Worm (Caenorhabditis elegans) whole organism, L2 larva: ENCODE results near the gene F33D4.4.

Experiments used
- alr-1 ChIP-seq: fragments of 150-350 bp; optimal IDR thresholded peaks from 2 replicates; lab custom pipeline; 2014; ENCODE audit warnings: missing biosample characterization, missing genetic modification characterization
- ceh-82 ChIP-seq: fragments of 150-350 bp; optimal IDR thresholded peaks from 2 replicates; lab custom pipeline; 2014; ENCODE audit warnings: missing biosample characterization, missing genetic modification characterization
- fos-1 ChIP-seq: fragments of 150-350 bp; optimal IDR thresholded peaks from 2 replicates; lab custom pipeline; 2014; ENCODE audit warnings: missing biosample characterization, missing genetic modification characterization
- lin-13 ChIP-seq: fragments of 150-350 bp; optimal IDR thresholded peaks from 2 replicates; lab custom pipeline; 2014; ENCODE audit warnings: missing biosample characterization, missing genetic modification reagents, missing genetic modification characterization
- nhr-10 ChIP-seq: sonication (generic microtip); optimal IDR thresholded peaks from 2 replicates; lab custom pipeline; 2017; ENCODE audit warnings: missing biosample characterization, missing genetic modification characterization
- nhr-11 ChIP-seq: fragments of 150-350 bp; optimal IDR thresholded peaks from 2 replicates; lab custom pipeline; 2014; ENCODE audit warnings: missing biosample characterization, missing genetic modification characterization
- nhr-21 ChIP-seq: fragments of 150-350 bp; optimal IDR thresholded peaks from 2 replicates; lab custom pipeline; 2014; ENCODE audit warnings: missing biosample characterization, missing genetic modification characterization
- nhr-6 ChIP-seq: fragments of 150-350 bp; optimal IDR thresholded peaks from 2 replicates; lab custom pipeline; 2014; ENCODE audit warnings: missing biosample characterization, missing genetic modification characterization
- sem-4 ChIP-seq: fragments of 150-350 bp; optimal IDR thresholded peaks from 2 replicates; lab custom pipeline; 2014; ENCODE audit warnings: missing biosample characterization, missing genetic modification reagents, missing genetic modification characterization
- skn-1 ChIP-seq: sonication (generic microtip); optimal IDR thresholded peaks from 2 replicates; lab custom pipeline; 2017; ENCODE audit warnings: missing biosample characterization, missing genetic modification characterization
- sma-3 ChIP-seq: sonication (generic microtip); optimal IDR thresholded peaks from 2 replicates; lab custom pipeline; 2016; ENCODE audit warnings: missing genetic modification reagents, missing genetic modification characterization, missing compliant biosample characterization
- sma-9 ChIP-seq, 2 experiments: fragments of 150-350 bp in 1 of 2; sonication (generic microtip) in 1 of 2; optimal IDR thresholded peaks; 2 replicates each; lab custom pipeline; 2014 to 2016; ENCODE audit warnings: missing genetic modification characterization in 2 of 2, mild to moderate bottlenecking in 1 of 2, missing biosample characterization in 1 of 2, missing compliant biosample characterization in 1 of 2, missing genetic modification reagents in 1 of 2, moderate library complexity in 1 of 2
- unc-62 ChIP-seq: fragments of 150-350 bp; optimal IDR thresholded peaks from 2 replicates; lab custom pipeline; 2014; ENCODE audit warnings: missing biosample characterization, missing genetic modification reagents, missing genetic modification characterization

- no peak for TF ChIP-seq sma-3
- TF ChIP-seq sma-9 (GFP tag; optimal IDR thresholded peaks at IDR 0.05; lab: Kevin White, UChicago): no peak
- TF ChIP-seq sma-9 (tag; optimal IDR thresholded peaks at IDR 0.05; lab: Kevin White, UChicago): no peak
- no peak for TF ChIP-seq nhr-10 (tag; lab: Kevin White, UChicago)
- TF ChIP-seq fos-1 (tag; lab: Kevin White, UChicago): no peak
- no peak for TF ChIP-seq unc-62 (GFP tag; lab: Kevin White, UChicago)
- no peak for TF ChIP-seq nhr-6 (tag; lab: Kevin White, UChicago)
- no peak for TF ChIP-seq sem-4 (tag; lab: Kevin White, UChicago)
- no peak for TF ChIP-seq lin-13 (GFP tag; lab: Kevin White, UChicago)
- no peak for TF ChIP-seq nhr-11 (tag; lab: Kevin White, UChicago)
- TF ChIP-seq ceh-82 (tag; lab: Kevin White, UChicago): no peak
- no peak for TF ChIP-seq nhr-21 (tag; lab: Kevin White, UChicago)
- no peak for TF ChIP-seq skn-1 (tag; lab: Kevin White, UChicago)
- TF ChIP-seq alr-1 (tag; lab: Kevin White, UChicago): no peak
These were observed 25.3 kb upstream of the F33D4.4 start, which contains the start of the genes C50F7.9 and C50F7.3 for ce11 chrIV:7731960-7732359.
